Worm (Caenorhabditis elegans): ENCODE results near the gene hip-1.

hip-1 gene

DNA sequence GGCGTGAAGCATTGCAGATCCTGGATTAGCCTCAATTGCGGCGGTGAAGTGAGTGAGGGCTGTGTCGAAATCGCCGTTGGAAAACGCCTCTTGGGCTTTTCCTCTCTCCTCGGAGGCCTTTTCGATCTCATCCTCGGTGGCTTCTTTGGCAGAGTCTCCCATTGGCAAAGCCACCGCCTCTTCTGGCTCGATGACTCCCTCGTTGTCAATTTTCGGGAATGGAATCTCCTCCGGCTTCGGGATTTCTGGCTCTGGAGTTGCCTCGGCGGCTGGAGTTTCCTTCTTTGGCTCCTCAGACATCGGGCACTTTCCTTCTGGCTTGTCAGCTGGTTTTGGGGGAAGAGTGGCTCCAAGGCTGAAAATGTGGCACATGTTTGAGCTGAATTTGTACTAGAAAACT, 575 bp downstream of the hip-1 start:
- TF ChIP-seq sea-1 (GFP tag; conservative IDR thresholded peaks at IDR 0.05) (0 out of 2 replicates have a peak, but pooled peaks have one; percentile 22), tra-4 (tag; optimal IDR thresholded peaks at IDR 0.05) (no peak)

DNA sequence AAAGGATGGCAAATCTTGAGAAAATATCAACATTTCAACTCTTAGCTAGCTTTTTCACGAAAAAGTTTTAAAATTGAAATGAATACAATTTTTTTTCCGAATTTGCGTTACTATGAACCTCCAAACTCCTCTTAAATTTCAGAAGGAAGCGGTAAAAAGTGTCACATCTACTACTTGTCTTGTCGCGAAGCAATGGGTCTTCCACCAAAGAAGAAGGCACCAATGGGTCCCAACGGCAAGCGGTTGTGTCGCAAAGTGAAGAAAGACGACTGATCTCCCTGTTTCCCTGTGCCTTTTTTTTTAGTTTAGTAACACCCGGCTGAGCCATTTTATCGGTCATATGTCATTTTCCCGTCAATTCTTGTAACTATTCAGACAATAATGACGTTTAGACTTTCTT, 1.3 kb downstream of the hip-1 start:
- TF ChIP-seq sea-1 (GFP tag; conservative IDR thresholded peaks at IDR 0.05) (no peak), hmbx-1 (tag; optimal IDR thresholded peaks at IDR 0.05) (no peak), hmg-4 (GFP tag; optimal IDR thresholded peaks at IDR 0.05) (no peak), tra-4 (tag; optimal IDR thresholded peaks at IDR 0.05) (no peak), aly-1 (tag; optimal IDR thresholded peaks at IDR 0.05) (no peak), tbx-37 (GFP tag; conservative IDR thresholded peaks at IDR 0.05) (no peak), flt-1 (GFP tag; IDR thresholded peaks at IDR 0.05) (no peak), ceh-13 (GFP tag; optimal IDR thresholded peaks at IDR 0.05) (no peak), ceh-36 (tag; optimal IDR thresholded peaks at IDR 0.05) (no peak), hnd-1 (tag; optimal IDR thresholded peaks at IDR 0.05) (no peak), B0310.2 (tag; optimal IDR thresholded peaks at IDR 0.05) (no peak)

DNA sequence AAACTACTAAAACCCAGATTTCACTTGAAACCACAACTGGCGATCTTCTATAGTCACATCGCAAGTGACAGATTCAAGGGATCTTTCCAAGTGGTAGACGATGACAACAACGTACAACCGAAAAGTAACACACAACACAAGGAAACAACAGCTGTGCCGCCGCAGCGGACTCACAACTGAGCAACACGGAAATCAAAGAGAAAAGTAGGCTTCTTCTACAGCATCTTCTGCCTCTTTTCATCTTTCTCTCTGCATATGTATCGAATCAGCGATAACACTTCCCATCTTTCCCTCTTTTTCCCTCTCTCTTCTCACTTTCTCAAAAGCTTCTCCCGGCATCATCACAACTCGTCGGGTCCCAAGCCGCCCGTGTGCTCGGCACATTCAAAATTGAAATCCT, 5.5 kb downstream of the hip-1 start, which contains the start of gene T12D8.9:
Gene T12D8.9, plus strand, starts transcription at position 312 of the 400 bp plus-strand sequence.
- no peak for TF ChIP-seq hnd-1 (tag; optimal IDR thresholded peaks at IDR 0.05)
- TF ChIP-seq ceh-13 (GFP tag; optimal IDR thresholded peaks at IDR 0.05): no peak
- TF ChIP-seq tra-4 (tag; optimal IDR thresholded peaks at IDR 0.05): no peak
- no peak for TF ChIP-seq F13C5.2 (tag; optimal IDR thresholded peaks at IDR 0.05)
- no peak for TF ChIP-seq tbx-11 (GFP tag; IDR thresholded peaks at IDR 0.05)
- no peak for TF ChIP-seq hmbx-1 (tag; optimal IDR thresholded peaks at IDR 0.05)
- no peak for TF ChIP-seq ets-7 (tag; optimal IDR thresholded peaks at IDR 0.05)
- TF ChIP-seq hmg-4 (GFP tag; optimal IDR thresholded peaks at IDR 0.05): no peak
- no peak for TF ChIP-seq pes-1 (GFP tag; IDR thresholded peaks at IDR 0.05)
- no peak for TF ChIP-seq flt-1 (GFP tag; IDR thresholded peaks at IDR 0.05)
- no peak for TF ChIP-seq ama-1 (optimal IDR thresholded peaks at IDR 0.05)
- TF ChIP-seq B0310.2 (tag; optimal IDR thresholded peaks at IDR 0.05): no peak
- no peak for TF ChIP-seq ceh-36 (tag; optimal IDR thresholded peaks at IDR 0.05)
- no peak for TF ChIP-seq scrt-1 (GFP tag; IDR thresholded peaks at IDR 0.05)
- no peak for TF ChIP-seq sea-1 (GFP tag; conservative IDR thresholded peaks at IDR 0.05)

DNA sequence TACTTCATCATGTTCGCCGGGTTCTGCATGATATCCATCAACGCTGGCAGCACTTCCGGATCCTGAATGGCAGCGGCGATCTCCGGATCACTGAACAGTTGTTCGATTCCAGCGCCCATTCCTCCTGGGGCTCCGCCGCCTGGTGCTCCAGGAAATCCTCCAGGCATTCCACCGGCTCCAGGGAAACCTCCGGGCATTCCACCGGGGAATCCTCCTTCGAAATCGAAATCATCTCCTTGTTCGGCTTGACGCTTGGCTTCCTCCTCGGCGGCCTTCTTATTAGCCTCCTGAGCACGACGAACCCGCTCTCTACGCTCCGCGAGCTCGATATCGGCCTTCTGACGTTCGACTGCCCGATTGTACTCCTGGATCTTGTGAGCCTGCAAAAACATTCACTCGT, 6.8 kb downstream of the hip-1 start:
- TF ChIP-seq hmg-4 (GFP tag; optimal IDR thresholded peaks at IDR 0.05) (peak; percentile 21), scrt-1 (GFP tag; IDR thresholded peaks at IDR 0.05) (no peak), hnd-1 (tag; optimal IDR thresholded peaks at IDR 0.05) (no peak)

DNA sequence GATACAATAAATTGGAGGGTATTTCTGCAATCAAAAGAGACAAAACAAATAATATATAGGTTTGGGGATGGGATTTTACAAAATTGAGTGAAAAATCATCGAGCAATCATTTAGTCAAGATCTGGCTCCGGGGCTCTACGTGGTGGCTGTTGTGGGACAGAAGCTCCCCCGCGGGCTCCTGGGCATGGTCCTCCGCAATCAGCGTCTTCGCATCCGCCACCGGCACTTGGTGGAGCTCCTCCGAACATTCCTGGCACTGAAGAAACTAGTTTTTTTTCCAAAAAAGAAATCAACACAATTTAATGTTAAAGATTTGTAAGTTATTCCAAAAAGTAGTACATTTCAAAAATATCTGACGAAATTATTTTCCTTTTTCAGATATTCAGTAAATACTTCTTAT, 7.5 kb downstream of the hip-1 start:
- TF ChIP-seq ama-1 (optimal IDR thresholded peaks at IDR 0.05) (no peak), B0310.2 (tag; optimal IDR thresholded peaks at IDR 0.05) (no peak), flt-1 (GFP tag; IDR thresholded peaks at IDR 0.05) (no peak), tbx-11 (GFP tag; IDR thresholded peaks at IDR 0.05) (no peak), aly-1 (tag; optimal IDR thresholded peaks at IDR 0.05) (no peak), tbx-37 (GFP tag; conservative IDR thresholded peaks at IDR 0.05) (no peak), hnd-1 (tag; optimal IDR thresholded peaks at IDR 0.05) (no peak), scrt-1 (GFP tag; IDR thresholded peaks at IDR 0.05) (no peak), hmg-4 (GFP tag; optimal IDR thresholded peaks at IDR 0.05) (no peak), pes-1 (GFP tag; IDR thresholded peaks at IDR 0.05) (no peak), tra-4 (tag; optimal IDR thresholded peaks at IDR 0.05) (no peak), ets-7 (tag; optimal IDR thresholded peaks at IDR 0.05) (no peak), ceh-13 (GFP tag; optimal IDR thresholded peaks at IDR 0.05) (no peak), sea-1 (GFP tag; conservative IDR thresholded peaks at IDR 0.05) (no peak), F13C5.2 (tag; optimal IDR thresholded peaks at IDR 0.05) (no peak)

DNA sequence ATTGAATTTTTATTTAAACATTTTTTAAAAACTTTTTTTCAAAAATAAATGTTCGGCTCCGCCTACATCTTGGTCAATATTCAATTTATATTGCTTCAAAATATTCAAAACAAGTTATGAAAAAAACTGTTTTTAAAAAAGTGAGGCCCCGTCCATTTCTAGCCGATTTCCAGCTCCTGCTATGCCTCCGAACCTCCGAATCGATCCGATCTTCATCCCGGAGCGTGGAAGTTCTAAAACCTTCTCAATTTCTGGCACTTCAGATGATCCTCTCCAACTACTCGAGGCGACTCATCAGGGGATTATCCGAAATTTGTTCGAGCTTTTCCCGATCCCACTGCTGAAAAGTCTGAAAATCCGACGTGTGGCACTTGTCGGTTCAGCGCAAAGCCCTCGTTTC, 8.1 kb downstream of the hip-1 start:
- TF ChIP-seq ceh-36 (tag; optimal IDR thresholded peaks at IDR 0.05) (no peak), tbx-11 (GFP tag; IDR thresholded peaks at IDR 0.05) (no peak), ets-7 (tag; optimal IDR thresholded peaks at IDR 0.05) (no peak), pes-1 (GFP tag; IDR thresholded peaks at IDR 0.05) (no peak), hmbx-1 (tag; optimal IDR thresholded peaks at IDR 0.05) (no peak), hmg-4 (GFP tag; optimal IDR thresholded peaks at IDR 0.05) (no peak), hnd-1 (tag; optimal IDR thresholded peaks at IDR 0.05) (no peak), B0310.2 (tag; optimal IDR thresholded peaks at IDR 0.05) (no peak), ceh-13 (GFP tag; optimal IDR thresholded peaks at IDR 0.05) (no peak), tra-4 (tag; optimal IDR thresholded peaks at IDR 0.05) (no peak), aly-1 (tag; optimal IDR thresholded peaks at IDR 0.05) (no peak), scrt-1 (GFP tag; IDR thresholded peaks at IDR 0.05) (no peak), F13C5.2 (tag; optimal IDR thresholded peaks at IDR 0.05) (no peak), sea-1 (GFP tag; conservative IDR thresholded peaks at IDR 0.05) (no peak), flt-1 (GFP tag; IDR thresholded peaks at IDR 0.05) (no peak), tbx-37 (GFP tag; conservative IDR thresholded peaks at IDR 0.05) (no peak), ama-1 (optimal IDR thresholded peaks at IDR 0.05) (no peak)

DNA sequence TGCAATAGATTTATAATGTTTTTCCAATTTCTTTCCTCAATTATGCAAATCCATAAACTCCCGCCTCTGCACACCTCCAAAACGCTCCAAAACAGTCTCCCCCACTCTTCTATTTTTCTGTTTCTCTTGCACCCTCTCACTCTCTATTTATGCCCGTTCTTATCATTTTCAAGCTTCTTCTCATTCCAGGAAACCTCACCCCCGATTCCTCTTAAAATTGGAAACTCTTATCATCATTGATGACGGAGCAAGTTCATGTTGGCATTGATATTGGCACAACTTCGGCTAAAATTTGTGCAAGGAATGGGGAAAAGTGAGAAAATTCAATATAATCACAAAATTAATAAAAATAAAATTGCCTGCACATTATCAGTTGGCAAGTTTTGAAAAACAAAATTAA, 14.5 kb downstream of the hip-1 start, which contains the start of gene shpk-1:
Gene shpk-1, plus strand, starts transcription at position 188 of the 400 bp plus-strand sequence.
- no peak for TF ChIP-seq aly-1 (tag; optimal IDR thresholded peaks at IDR 0.05)
- no peak for TF ChIP-seq F13C5.2 (tag; optimal IDR thresholded peaks at IDR 0.05)
- no peak for TF ChIP-seq hnd-1 (tag; optimal IDR thresholded peaks at IDR 0.05)
- TF ChIP-seq ceh-13 (GFP tag; optimal IDR thresholded peaks at IDR 0.05): no peak
- no peak for TF ChIP-seq ceh-36 (tag; optimal IDR thresholded peaks at IDR 0.05)
- TF ChIP-seq ets-7 (tag; optimal IDR thresholded peaks at IDR 0.05): no peak
- no peak for TF ChIP-seq tbx-37 (GFP tag; conservative IDR thresholded peaks at IDR 0.05)
- no peak for TF ChIP-seq hmg-4 (GFP tag; optimal IDR thresholded peaks at IDR 0.05)
- no peak for TF ChIP-seq tbx-11 (GFP tag; IDR thresholded peaks at IDR 0.05)
- no peak for TF ChIP-seq B0310.2 (tag; optimal IDR thresholded peaks at IDR 0.05)
- no peak for TF ChIP-seq tra-4 (tag; optimal IDR thresholded peaks at IDR 0.05)
- no peak for TF ChIP-seq hmbx-1 (tag; optimal IDR thresholded peaks at IDR 0.05)
- no peak for TF ChIP-seq pes-1 (GFP tag; IDR thresholded peaks at IDR 0.05)
- no peak for TF ChIP-seq ama-1 (optimal IDR thresholded peaks at IDR 0.05)

DNA sequence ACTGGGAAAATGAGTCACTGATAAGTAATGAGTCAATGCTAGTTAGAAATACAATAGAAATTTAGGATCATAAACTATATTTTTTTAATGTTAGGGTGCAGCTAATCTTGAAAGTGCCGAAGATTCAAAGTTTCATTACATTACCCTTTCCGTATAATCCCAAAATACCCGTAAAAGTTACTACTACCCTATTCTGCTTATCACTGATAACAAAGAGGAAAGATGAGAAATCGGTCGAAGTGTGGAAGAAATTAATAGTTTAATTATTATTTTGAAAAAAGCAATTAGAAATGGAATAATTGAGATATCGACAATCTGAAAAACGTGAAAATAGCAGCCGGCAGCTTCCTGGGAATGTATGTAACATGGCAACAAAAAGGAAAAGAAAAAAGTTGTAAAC, 15.4 kb downstream of the hip-1 start:
- TF ChIP-seq hnd-1 (tag; optimal IDR thresholded peaks at IDR 0.05): no peak
- no peak for TF ChIP-seq tbx-11 (GFP tag; IDR thresholded peaks at IDR 0.05)
- TF ChIP-seq scrt-1 (GFP tag; IDR thresholded peaks at IDR 0.05): no peak
- no peak for TF ChIP-seq sea-1 (GFP tag; conservative IDR thresholded peaks at IDR 0.05)
- TF ChIP-seq flt-1 (GFP tag; IDR thresholded peaks at IDR 0.05): no peak
- no peak for TF ChIP-seq tra-4 (tag; optimal IDR thresholded peaks at IDR 0.05)
- TF ChIP-seq hmg-4 (GFP tag; optimal IDR thresholded peaks at IDR 0.05): no peak
- TF ChIP-seq ceh-13 (GFP tag; optimal IDR thresholded peaks at IDR 0.05): no peak
- TF ChIP-seq aly-1 (tag; optimal IDR thresholded peaks at IDR 0.05): no peak
- TF ChIP-seq ceh-36 (tag; optimal IDR thresholded peaks at IDR 0.05): no peak
- no peak for TF ChIP-seq ama-1 (optimal IDR thresholded peaks at IDR 0.05)
- TF ChIP-seq B0310.2 (tag; optimal IDR thresholded peaks at IDR 0.05): no peak
- TF ChIP-seq ets-7 (tag; optimal IDR thresholded peaks at IDR 0.05): no peak
- TF ChIP-seq pes-1 (GFP tag; IDR thresholded peaks at IDR 0.05): no peak
- TF ChIP-seq F13C5.2 (tag; optimal IDR thresholded peaks at IDR 0.05): no peak
- no peak for TF ChIP-seq tbx-37 (GFP tag; conservative IDR thresholded peaks at IDR 0.05)
- no peak for TF ChIP-seq hmbx-1 (tag; optimal IDR thresholded peaks at IDR 0.05)

Measured in whole organism, early embryonic.